Fruit fly (Drosophila melanogaster): Measurements from ENCODE around the gene CG11885.
A peak's percentile ranks its signal among the peaks of the same experiment; 100 is the strongest.

Gene CG11885

DNA sequence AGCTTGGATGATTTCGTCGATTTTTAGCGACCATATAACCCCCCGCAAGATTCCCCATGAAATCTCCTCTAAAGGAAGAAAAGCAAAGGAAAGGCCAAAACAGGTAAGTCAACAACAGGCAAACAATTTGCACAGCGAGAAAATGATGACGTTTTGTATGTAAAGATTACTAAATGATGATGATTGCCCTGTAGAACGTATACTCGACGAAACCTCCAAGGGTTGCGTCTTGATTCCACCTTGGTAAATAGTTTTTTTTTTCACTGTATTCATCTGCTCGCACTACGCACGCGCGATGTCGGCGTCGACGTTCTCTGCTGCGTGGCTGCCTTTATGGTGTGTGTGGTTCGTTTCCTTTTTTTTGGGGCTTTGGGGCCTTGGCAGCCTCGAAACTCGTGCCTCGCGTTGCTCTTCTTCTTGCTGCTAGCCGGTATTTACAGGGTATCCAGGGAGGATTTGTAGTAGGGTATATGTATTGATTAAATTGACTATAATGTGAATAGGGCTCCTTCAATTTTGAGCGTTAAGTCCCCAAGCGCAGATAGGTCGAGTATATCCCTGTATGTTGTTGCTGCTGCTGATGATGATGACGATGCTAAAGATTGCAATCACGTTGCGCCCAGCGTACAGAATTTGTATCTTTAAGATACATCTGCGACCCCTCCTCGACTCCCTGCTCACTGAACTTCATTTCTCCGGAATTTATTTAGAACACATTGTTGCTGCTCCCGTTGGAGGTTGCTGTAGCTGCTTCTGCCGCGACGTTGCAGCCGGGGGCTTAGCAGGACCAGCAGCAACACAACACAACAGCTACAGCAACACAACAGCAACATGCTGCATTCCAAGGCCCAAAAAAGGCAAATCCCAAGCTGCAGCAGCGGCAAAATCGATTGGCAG lies 6.3 kb upstream of the CG11885 start (continued):
- peak; percentile 25 for TF ChIP-seq CG30403 (GFP tag; optimal IDR thresholded peaks at IDR 0.05)
- TF ChIP-seq CG13123 (GFP tag; optimal IDR thresholded peaks at IDR 0.05): no peak
- TF ChIP-seq gem (tag; optimal IDR thresholded peaks at IDR 0.05): peak; percentile 49
- TF ChIP-seq vvl (GFP tag; IDR thresholded peaks at IDR 0.05): peak; percentile 35; the same call in 1 of the 2 replicates
- no peak for TF ChIP-seq CG7556 (GFP tag; optimal IDR thresholded peaks at IDR 0.05)
- no peak for TF ChIP-seq en (GFP tag; optimal IDR thresholded peaks at IDR 0.05)
- no peak for TF ChIP-seq Dip2 (GFP tag; IDR thresholded peaks at IDR 0.05)
- TF ChIP-seq prd (optimal IDR thresholded peaks at IDR 0.05): no peak
- peak; percentile 62 for TF ChIP-seq prd (GFP tag; IDR thresholded peaks at IDR 0.05)
- TF ChIP-seq CG10321 (GFP tag; IDR thresholded peaks at IDR 0.05): no peak
- no peak for TF ChIP-seq Asciz (GFP tag; optimal IDR thresholded peaks at IDR 0.05)
- TF ChIP-seq CG8089 (GFP tag; optimal IDR thresholded peaks at IDR 0.05): no peak
- TF ChIP-seq twi (tag; optimal IDR thresholded peaks at IDR 0.05): no peak
- TF ChIP-seq ro (GFP tag; IDR thresholded peaks at IDR 0.05): no peak
- TF ChIP-seq CG13894 (tag; optimal IDR thresholded peaks at IDR 0.05): no peak
- TF ChIP-seq fd102C (GFP tag; optimal IDR thresholded peaks at IDR 0.05): no peak
- no peak for TF ChIP-seq CG4360 (GFP tag; IDR thresholded peaks at IDR 0.05)
- TF ChIP-seq CG17186 (GFP tag; optimal IDR thresholded peaks at IDR 0.05): no peak
- TF ChIP-seq slbo (GFP tag; IDR thresholded peaks at IDR 0.05): peak; percentile 37
- no peak for TF ChIP-seq slou (GFP tag; optimal IDR thresholded peaks at IDR 0.05)
- TF ChIP-seq CG16863 (GFP tag; optimal IDR thresholded peaks at IDR 0.05): no peak
- TF ChIP-seq pb (GFP tag; optimal IDR thresholded peaks at IDR 0.05): no peak
- TF ChIP-seq CG6175 (GFP tag; IDR thresholded peaks at IDR 0.05): no peak
- no peak for TF ChIP-seq CG14050 (GFP tag; IDR thresholded peaks at IDR 0.05)
- no peak for TF ChIP-seq CG9215 (GFP tag; IDR thresholded peaks at IDR 0.05)
- TF ChIP-seq CG14014 (GFP tag; IDR thresholded peaks at IDR 0.05): no peak
- no peak for TF ChIP-seq CG4328 (GFP tag; optimal IDR thresholded peaks at IDR 0.05)
- TF ChIP-seq CG14860 (GFP tag; IDR thresholded peaks at IDR 0.05; ENCODE audit: partially characterized antibody): no peak
- TF ChIP-seq Dref (GFP tag; IDR thresholded peaks at IDR 0.05): no peak
- TF ChIP-seq BtbVII (GFP tag; optimal IDR thresholded peaks at IDR 0.05): no peak
- no peak for TF ChIP-seq onecut (GFP tag; IDR thresholded peaks at IDR 0.05)
- no peak for TF ChIP-seq Sin3A (optimal IDR thresholded peaks at IDR 0.05)
- TF ChIP-seq C15 (GFP tag; IDR thresholded peaks at IDR 0.05): no peak
- TF ChIP-seq ap (GFP tag; IDR thresholded peaks at IDR 0.05): no peak
- no peak for TF ChIP-seq unc-4 (GFP tag; IDR thresholded peaks at IDR 0.05; ENCODE audit: partially characterized antibody)
- no peak for TF ChIP-seq CG11696 (GFP tag; IDR thresholded peaks at IDR 0.05)
- no peak for TF ChIP-seq pnt (GFP tag; optimal IDR thresholded peaks at IDR 0.05)
- TF ChIP-seq Myb (GFP tag; optimal IDR thresholded peaks at IDR 0.05): no peak
- TF ChIP-seq MESR4 (GFP tag; optimal IDR thresholded peaks at IDR 0.05): no peak
- TF ChIP-seq Aef1 (GFP tag; IDR thresholded peaks at IDR 0.05): no peak
- no peak for TF ChIP-seq Mrtf (GFP tag; IDR thresholded peaks at IDR 0.05)
- TF ChIP-seq CG32767 (GFP tag; IDR thresholded peaks at IDR 0.05): no peak
- TF ChIP-seq CG10431 (GFP tag; optimal IDR thresholded peaks at IDR 0.05): no peak
- TF ChIP-seq row (GFP tag; IDR thresholded peaks at IDR 0.05): peak; percentile 55; the same call in 2 of the 3 replicates
- TF ChIP-seq Adf1 (GFP tag; IDR thresholded peaks at IDR 0.05): peak; percentile 28; the same call in 1 of the 2 replicates
- no peak for TF ChIP-seq Doc3 (GFP tag; IDR thresholded peaks at IDR 0.05; ENCODE audit: partially characterized antibody)
- TF ChIP-seq dmrt11E (tag; optimal IDR thresholded peaks at IDR 0.05): peak; percentile 24
- TF ChIP-seq ato (GFP tag; IDR thresholded peaks at IDR 0.05; ENCODE audit: partially characterized antibody): no peak
- TF ChIP-seq CG11504 (tag; optimal IDR thresholded peaks at IDR 0.05): no peak
- no peak for TF ChIP-seq sug (tag; optimal IDR thresholded peaks at IDR 0.05)
- no peak for TF ChIP-seq Hmr (GFP tag; optimal IDR thresholded peaks at IDR 0.05)

Data from whole organism, embryonic.